Worm (Caenorhabditis elegans) whole organism, young adult: Measurements from ENCODE around the gene C01G10.5.

Source experiments
- B0019.2 ChIP-seq: fragments of 200-800 bp; sonication (Bioruptor generic); conservative IDR thresholded peaks from 2 replicates; pipeline ENCODE4 v1.3.6; 2022; ENCODE audit warnings: missing genetic modification reagents, missing genetic modification characterization, missing compliant biosample characterization
- B0035.1 ChIP-seq: sonication (generic microtip); optimal IDR thresholded peaks from 2 replicates; lab custom pipeline; 2016; ENCODE audit warnings: missing genetic modification characterization, mild to moderate bottlenecking, missing compliant biosample characterization, missing genotype, missing genetic modification reagents
- B0336.3 ChIP-seq: fragments of 200-800 bp; sonication (Bioruptor generic); IDR thresholded peaks from 2 replicates; pipeline ENCODE4 v1.3.6; 2022; ENCODE audit warnings: missing genetic modification characterization, missing compliant biosample characterization
- F37B4.10 ChIP-seq: fragments of 200-800 bp; sonication (Bioruptor generic); IDR thresholded peaks from 2 replicates; pipeline ENCODE4 v1.3.6; 2022; ENCODE audit warnings: missing genetic modification characterization, missing compliant biosample characterization
- F49E8.2 ChIP-seq: sonication (generic microtip); optimal IDR thresholded peaks from 3 replicates; lab custom pipeline; 2017; ENCODE audit warnings: missing genetic modification characterization, mild to moderate bottlenecking, missing compliant biosample characterization, antibody characterized with exemption, moderate library complexity; ENCODE audit not compliant: insufficient read depth
- F57C9.4 ChIP-seq: sonication (generic microtip); optimal IDR thresholded peaks from 2 replicates; lab custom pipeline; 2017; ENCODE audit warnings: mild to moderate bottlenecking, missing genetic modification characterization, missing compliant biosample characterization
- K11D2.4 ChIP-seq: fragments of 200-800 bp; sonication (Bioruptor generic); IDR thresholded peaks from 2 replicates; pipeline ENCODE4 v1.3.6; 2022; ENCODE audit warnings: missing genetic modification reagents, missing genetic modification characterization, missing compliant biosample characterization
- K12H6.12 ChIP-seq: fragments of 200-800 bp; sonication (Bioruptor generic); optimal IDR thresholded peaks from 2 replicates; lab custom pipeline; 2018; ENCODE audit warnings: mild to moderate bottlenecking, missing genetic modification characterization, missing compliant biosample characterization
- Y53G8AR.9 ChIP-seq: fragments of 200-800 bp; sonication (Bioruptor generic); conservative IDR thresholded peaks from 2 replicates; pipeline ENCODE4 v1.3.6; 2022; ENCODE audit warnings: missing genetic modification reagents, missing genetic modification characterization, missing compliant biosample characterization
- Y56A3A.18 ChIP-seq: fragments of 200-800 bp; sonication (Bioruptor generic); IDR thresholded peaks from 2 replicates; pipeline ENCODE4 v1.3.6; 2022; ENCODE audit warnings: missing genetic modification reagents, missing genetic modification characterization, missing compliant biosample characterization
- Y95B8A.8 ChIP-seq: fragments of 200-800 bp; sonication (Bioruptor generic); IDR thresholded peaks from 2 replicates; pipeline ENCODE4 v1.3.6; 2022; ENCODE audit warnings: missing genetic modification reagents, missing genetic modification characterization, missing compliant biosample characterization
- akir-1 ChIP-seq: fragments of 200-800 bp; sonication (Bioruptor generic); optimal IDR thresholded peaks from 2 replicates; lab custom pipeline; 2018; ENCODE audit warnings: mild to moderate bottlenecking, missing genetic modification characterization, moderate library complexity, missing compliant biosample characterization
- attf-3 ChIP-seq: fragments of 200-800 bp; sonication (Bioruptor generic); conservative IDR thresholded peaks from 2 replicates; pipeline ENCODE4 v1.3.6; 2022; ENCODE audit warnings: missing genetic modification reagents, missing genetic modification characterization, missing compliant biosample characterization
- attf-5 ChIP-seq: fragments of 200-800 bp; sonication (Bioruptor generic); optimal IDR thresholded peaks from 2 replicates; lab custom pipeline; 2018; ENCODE audit warnings: mild to moderate bottlenecking, missing genetic modification characterization, missing compliant biosample characterization
- ccch-3 ChIP-seq: fragments of 200-800 bp; sonication (Bioruptor generic); optimal IDR thresholded peaks from 2 replicates; lab custom pipeline; 2018; ENCODE audit warnings: mild to moderate bottlenecking, missing genetic modification characterization, missing compliant biosample characterization
- cebp-1 ChIP-seq, 2 experiments: fragments of 200-800 bp in 1 of 2; sonication (Bioruptor generic) in 1 of 2; sonication (generic microtip) in 1 of 2; IDR thresholded peaks in 1 of 2; optimal IDR thresholded peaks in 1 of 2; 2 replicates each; pipeline versions ENCODE4 v1.3.6 to Lab custom; 2017 to 2022; ENCODE audit warnings: missing compliant biosample characterization in 2 of 2, missing genetic modification characterization in 2 of 2, mild to moderate bottlenecking in 1 of 2, missing genetic modification reagents in 1 of 2, moderate library complexity in 1 of 2
- cebp-2 ChIP-seq: fragments of 200-800 bp; sonication (Bioruptor generic); IDR thresholded peaks from 2 replicates; pipeline ENCODE4 v1.3.6; 2022; ENCODE audit warnings: missing genetic modification characterization, missing compliant biosample characterization
- ceh-27 ChIP-seq: fragments of 200-800 bp; sonication (Bioruptor generic); optimal IDR thresholded peaks from 2 replicates; lab custom pipeline; 2018; ENCODE audit warnings: mild to moderate bottlenecking, missing genetic modification characterization, moderate library complexity, missing compliant biosample characterization
- ceh-91 ChIP-seq: fragments of 200-800 bp; sonication (Bioruptor generic); IDR thresholded peaks from 2 replicates; pipeline ENCODE4 v1.3.6; 2022; ENCODE audit warnings: missing genetic modification reagents, missing genetic modification characterization, missing compliant biosample characterization
- die-1 ChIP-seq: sonication (generic microtip); optimal IDR thresholded peaks from 2 replicates; lab custom pipeline; 2016; ENCODE audit warnings: missing genotype, mild to moderate bottlenecking, missing genetic modification characterization, missing compliant biosample characterization
- dpl-1 ChIP-seq: fragments of 150-350 bp; optimal IDR thresholded peaks from 2 replicates; lab custom pipeline; 2014; ENCODE audit warnings: missing biosample characterization, missing genetic modification reagents, missing genetic modification characterization
- efl-1 ChIP-seq: fragments of 150-350 bp; optimal IDR thresholded peaks from 2 replicates; lab custom pipeline; 2014; ENCODE audit warnings: missing biosample characterization, missing genetic modification reagents, missing genetic modification characterization
- egl-18 ChIP-seq: fragments of 200-800 bp; sonication (Bioruptor generic); IDR thresholded peaks from 2 replicates; pipeline ENCODE4 v1.3.6; 2022; ENCODE audit warnings: missing genetic modification reagents, missing genetic modification characterization, missing compliant biosample characterization
- hmg-1.2 ChIP-seq: fragments of 200-800 bp; sonication (Bioruptor generic); IDR thresholded peaks from 2 replicates; pipeline ENCODE4 v1.3.6; 2022; ENCODE audit warnings: missing genetic modification reagents, missing genetic modification characterization, missing compliant biosample characterization
- hrde-1 ChIP-seq: sonication (generic microtip); optimal IDR thresholded peaks from 2 replicates; lab custom pipeline; 2016; ENCODE audit warnings: missing genetic modification characterization, mild to moderate bottlenecking, missing compliant biosample characterization, moderate library complexity, missing genotype, missing genetic modification reagents, borderline replicate concordance
- let-526 ChIP-seq: fragments of 200-800 bp; sonication (Bioruptor generic); IDR thresholded peaks from 2 replicates; pipeline ENCODE4 v1.3.6; 2022; ENCODE audit warnings: missing genetic modification reagents, missing genetic modification characterization, missing compliant biosample characterization
- lin-40 ChIP-seq: sonication (generic microtip); optimal IDR thresholded peaks from 2 replicates; lab custom pipeline; 2016; ENCODE audit warnings: missing genetic modification characterization, mild to moderate bottlenecking, missing compliant biosample characterization, missing genotype, missing genetic modification reagents
- lin-54 ChIP-seq: fragments of 200-800 bp; sonication (Bioruptor generic); optimal IDR thresholded peaks from 2 replicates; lab custom pipeline; 2018; ENCODE audit warnings: mild to moderate bottlenecking, missing genetic modification characterization, missing compliant biosample characterization
- lir-1 ChIP-seq: fragments of 200-800 bp; sonication (Bioruptor generic); conservative IDR thresholded peaks from 2 replicates; pipeline ENCODE4 v1.3.6; 2022; ENCODE audit warnings: missing genetic modification reagents, missing genetic modification characterization, missing compliant biosample characterization
- mcd-1 ChIP-seq: fragments of 200-800 bp; sonication (Bioruptor generic); IDR thresholded peaks from 2 replicates; pipeline ENCODE4 v1.3.6; 2022; ENCODE audit warnings: missing genetic modification reagents, missing genetic modification characterization, missing compliant biosample characterization
- mes-4 ChIP-seq: sonication (generic microtip); optimal IDR thresholded peaks from 2 replicates; lab custom pipeline; 2016; ENCODE audit warnings: missing genotype, missing genetic modification characterization, missing compliant biosample characterization
- nfya-2 ChIP-seq: fragments of 200-800 bp; sonication (Bioruptor generic); IDR thresholded peaks from 2 replicates; pipeline ENCODE4 v1.3.6; 2022; ENCODE audit warnings: missing genetic modification reagents, missing genetic modification characterization, missing compliant biosample characterization
- nhr-120 ChIP-seq: fragments of 200-800 bp; sonication (Bioruptor generic); IDR thresholded peaks from 2 replicates; pipeline ENCODE4 v1.3.6; 2022; ENCODE audit warnings: missing genetic modification characterization, missing compliant biosample characterization
- pha-4 ChIP-seq: fragments of 150-350 bp; sonication (generic microtip); optimal IDR thresholded peaks from 2 replicates; lab custom pipeline; 2014; ENCODE audit warnings: missing biosample characterization, missing genetic modification reagents, missing genetic modification characterization
- rcor-1 ChIP-seq: fragments of 200-800 bp; sonication (Bioruptor generic); IDR thresholded peaks from 2 replicates; pipeline ENCODE4 v1.3.6; 2022; ENCODE audit warnings: missing genetic modification reagents, missing genetic modification characterization, missing compliant biosample characterization
- rec-8 ChIP-seq, 2 experiments: sonication (generic microtip); optimal IDR thresholded peaks; 2 replicates each; lab custom pipeline; 2016; ENCODE audit warnings: mild to moderate bottlenecking in 2 of 2, missing genetic modification characterization in 2 of 2, missing genetic modification reagents in 2 of 2, missing genotype in 2 of 2, missing biosample characterization in 1 of 2, missing compliant biosample characterization in 1 of 2, moderate library complexity in 1 of 2
- rpc-1 ChIP-seq, 2 experiments: fragments of 150-350 bp in 1 of 2; sonication (generic microtip) in 1 of 2; optimal IDR thresholded peaks; 2 replicates each; lab custom pipeline; 2014 to 2018; ENCODE audit warnings: missing biosample characterization in 1 of 2, missing genetic modification characterization in 1 of 2, missing genetic modification reagents in 1 of 2, missing genotype in 1 of 2
- snpc-1.1 ChIP-seq: sonication (generic microtip); optimal IDR thresholded peaks from 2 replicates; lab custom pipeline; 2017; ENCODE audit warnings: missing genetic modification characterization, mild to moderate bottlenecking, missing compliant biosample characterization, antibody characterized with exemption, moderate library complexity, missing genotype, missing genetic modification reagents; ENCODE audit not compliant: insufficient read depth
- snpc-4 ChIP-seq, 5 experiments: fragments of 150-350 bp in 1 of 5; sonication (generic microtip) in 4 of 5; optimal IDR thresholded peaks; 2 replicates each; lab custom pipeline; 2014 to 2018; ENCODE audit warnings: missing genetic modification characterization in 5 of 5, missing biosample characterization in 3 of 5, antibody characterized with exemption in 2 of 5, mild to moderate bottlenecking in 2 of 5, missing compliant biosample characterization in 2 of 5, missing genotype in 2 of 5, moderate library complexity in 2 of 5, missing genetic modification reagents in 1 of 5
- zfh-2 ChIP-seq: fragments of 200-800 bp; sonication (Bioruptor generic); conservative IDR thresholded peaks from 2 replicates; pipeline ENCODE4 v1.3.6; 2022; ENCODE audit warnings: missing genetic modification reagents, missing genetic modification characterization, missing compliant biosample characterization
- zim-3 ChIP-seq: sonication (generic microtip); optimal IDR thresholded peaks from 2 replicates; lab custom pipeline; 2017; ENCODE audit warnings: mild to moderate bottlenecking, missing genetic modification characterization, moderate library complexity, missing compliant biosample characterization

Gene C01G10.5

DNA sequence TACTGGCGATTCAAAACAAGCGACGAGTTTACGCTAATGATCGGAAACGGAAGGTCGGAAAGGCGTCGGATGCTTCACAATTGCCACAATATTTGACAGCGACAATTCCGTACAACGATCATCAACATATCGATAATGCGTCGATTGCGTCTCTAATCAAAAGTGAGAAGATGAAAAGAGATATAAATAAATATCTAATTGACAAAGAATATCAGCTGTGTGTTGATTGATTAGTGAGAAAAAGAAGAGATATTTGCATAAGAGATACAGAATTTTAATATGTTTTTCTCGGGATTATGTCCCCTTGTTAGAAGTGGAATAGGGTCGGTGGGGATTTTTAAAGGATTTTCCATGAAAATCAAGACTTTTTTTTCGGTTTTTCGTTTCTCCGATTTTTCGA, 10.8 kb downstream of the C01G10.5 start:
- TF ChIP-seq rec-8 (tag; optimal IDR thresholded peaks at IDR 0.05; lab: Kevin White, UChicago) (no peak), lin-54 (GFP tag; lab: Kevin White, UChicago) (no peak), lir-1 (no peak), F37B4.10 (no peak), Y53G8AR.9 (no peak)
- TF ChIP-seq, all 124 proteins: peak for 0

DNA sequence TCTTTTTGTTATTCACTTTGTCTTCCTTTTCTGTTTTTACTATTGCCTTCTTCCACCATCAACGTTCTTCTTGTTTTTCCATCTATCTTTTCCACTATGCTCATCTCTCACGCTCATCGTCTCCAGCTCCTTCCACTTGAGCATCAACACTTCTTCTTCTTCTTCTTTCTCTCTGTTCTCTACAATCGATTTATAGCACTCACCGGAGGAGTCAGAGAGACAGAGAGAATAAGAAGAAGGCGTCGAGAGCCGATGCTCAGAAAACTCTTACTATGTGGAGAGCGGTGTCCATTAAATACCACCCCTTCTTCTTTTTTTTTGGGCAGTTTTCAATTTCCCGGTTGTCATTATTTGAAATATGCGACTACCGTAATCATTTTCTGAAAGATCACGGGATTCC, 14.4 kb downstream of the C01G10.5 start:
- TF ChIP-seq ceh-91 (GFP tag; lab: Robert Waterston, UW) (no peak), rpc-1 (optimal IDR thresholded peaks at IDR 0.05; lab: Kevin White, UChicago) (no peak), rpc-1 (tag; optimal IDR thresholded peaks at IDR 0.05; lab: Kevin White, UChicago) (no peak), nfya-2 (no peak), mes-4 (tag; lab: Kevin White, UChicago) (no peak), zim-3 (tag; lab: Kevin White, UChicago) (no peak), cebp-2 (GFP tag; lab: Robert Waterston, UW) (no peak), die-1 (tag; lab: Kevin White, UChicago) (no peak), Y56A3A.18 (GFP tag; lab: Robert Waterston, UW) (no peak), let-526 (GFP tag; lab: Robert Waterston, UW) (no peak), B0019.2 (no peak), hrde-1 (tag; lab: Kevin White, UChicago) (no peak), dpl-1 (GFP tag; lab: Kevin White, UChicago) (no peak), efl-1 (GFP tag; lab: Kevin White, UChicago) (no peak), K12H6.12 (tag; lab: Kevin White, UChicago) (peak; percentile 7), zfh-2 (GFP tag; lab: Robert Waterston, UW) (no peak), ceh-27 (GFP tag; lab: Kevin White, UChicago) (peak; percentile 55), snpc-4 (GFP tag; optimal IDR thresholded peaks at IDR 0.05; lab: Kevin White, UChicago) (no peak), snpc-4 (tag; optimal IDR thresholded peaks at IDR 0.05; lab: Kevin White, UChicago) (no peak), Y95B8A.8 (GFP tag; lab: Robert Waterston, UW) (no peak), hmg-1.2 (GFP tag; lab: Robert Waterston, UW) (peak; percentile 27; the same call in 1 of the 2 replicates), attf-3 (GFP tag; lab: Robert Waterston, UW) (no peak), akir-1 (GFP tag; lab: Kevin White, UChicago) (no peak), attf-5 (GFP tag; lab: Kevin White, UChicago) (no peak), F57C9.4 (no peak), F37B4.10 (no peak), cebp-1 (GFP tag; IDR thresholded peaks at IDR 0.05; lab: Robert Waterston, UW) (no peak), cebp-1 (tag; optimal IDR thresholded peaks at IDR 0.05; lab: Kevin White, UChicago) (no peak)

DNA sequence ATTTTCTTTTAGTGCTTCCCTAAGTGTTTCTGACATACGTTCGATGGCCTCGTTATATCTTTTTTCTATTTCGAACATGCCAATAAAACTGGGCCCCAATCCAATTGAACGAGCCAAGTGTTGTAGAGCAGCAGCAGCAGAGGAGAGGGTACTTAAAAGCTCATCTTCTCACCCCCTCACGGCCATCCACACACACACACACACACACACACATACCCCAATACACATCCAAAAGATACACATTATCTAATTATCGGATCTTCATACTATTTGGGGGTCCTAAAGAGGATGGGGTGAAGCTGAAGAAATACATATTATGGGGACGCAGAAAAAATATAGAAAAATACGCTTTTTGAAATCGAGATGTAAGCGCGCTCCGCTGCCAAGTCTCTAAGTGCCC, 16.6 kb downstream of the C01G10.5 start:
- TF ChIP-seq ccch-3 (GFP tag; lab: Kevin White, UChicago) (no peak), ceh-27 (GFP tag; lab: Kevin White, UChicago) (peak; percentile 69)
- TF ChIP-seq, all 124 proteins: peak for 1

DNA sequence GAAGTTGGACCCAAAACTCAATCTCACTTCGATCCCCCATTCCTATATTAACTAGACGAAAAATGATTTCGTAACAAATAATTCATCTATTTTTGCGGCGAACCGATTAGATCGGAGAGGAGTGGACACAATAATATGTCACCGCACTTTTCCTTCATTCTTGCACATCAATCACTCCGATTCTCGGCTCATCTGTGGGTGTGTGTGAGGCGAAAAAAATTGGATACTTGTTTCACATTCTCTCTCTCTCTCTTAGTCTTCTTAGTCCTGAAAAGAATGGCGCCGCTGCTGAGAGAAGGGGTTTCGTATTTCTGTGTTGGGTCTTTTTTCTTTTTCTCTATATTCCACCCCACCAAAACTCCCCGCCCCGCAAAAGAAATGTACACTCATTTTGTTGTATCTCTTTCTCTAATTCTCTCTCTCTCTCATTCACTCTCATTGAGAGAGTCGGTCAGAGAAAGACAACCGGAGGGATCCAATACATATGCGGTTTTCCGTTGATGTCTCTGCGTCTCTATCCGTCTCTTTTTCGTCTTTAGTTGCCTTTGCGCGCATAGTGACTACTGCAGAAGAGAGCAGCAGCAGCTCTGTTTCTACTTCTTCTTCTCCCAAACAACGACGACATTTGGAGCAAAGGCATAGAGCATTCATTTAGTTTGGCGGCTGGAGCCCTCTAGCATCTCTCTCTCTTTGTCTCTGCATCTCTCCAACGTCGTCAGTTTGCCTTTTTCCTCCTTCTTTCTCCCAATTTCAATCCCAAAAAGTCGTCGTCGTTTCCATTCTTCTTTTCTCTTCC, 18.1 kb downstream of the C01G10.5 start, which contains the start of gene unc-76:
Gene unc-76, plus strand, starts transcription at position 746 of the 796 bp plus-strand sequence.
- TF ChIP-seq egl-18 (no peak), lir-1 (no peak), snpc-1.1 (tag; lab: Kevin White, UChicago) (no peak), nhr-120 (no peak), ceh-91 (GFP tag; lab: Robert Waterston, UW) (no peak), F49E8.2 (tag; lab: Kevin White, UChicago) (no peak), mcd-1 (peak; percentile 51), rcor-1 (GFP tag; lab: Robert Waterston, UW) (no peak), B0336.3 (peak; percentile 39; the same call in 1 of the 2 replicates), K11D2.4 (GFP tag; lab: Robert Waterston, UW) (peak; percentile 56; the same call in 1 of the 2 replicates), B0035.1 (tag; lab: Kevin White, UChicago) (no peak), lin-40 (tag; lab: Kevin White, UChicago) (peak; percentile 76), pha-4 (tag; lab: Kevin White, UChicago) (no peak)
